Fruit fly (Drosophila melanogaster): ENCODE measurements around the gene CG42371.

The CG42371 gene

DNA sequence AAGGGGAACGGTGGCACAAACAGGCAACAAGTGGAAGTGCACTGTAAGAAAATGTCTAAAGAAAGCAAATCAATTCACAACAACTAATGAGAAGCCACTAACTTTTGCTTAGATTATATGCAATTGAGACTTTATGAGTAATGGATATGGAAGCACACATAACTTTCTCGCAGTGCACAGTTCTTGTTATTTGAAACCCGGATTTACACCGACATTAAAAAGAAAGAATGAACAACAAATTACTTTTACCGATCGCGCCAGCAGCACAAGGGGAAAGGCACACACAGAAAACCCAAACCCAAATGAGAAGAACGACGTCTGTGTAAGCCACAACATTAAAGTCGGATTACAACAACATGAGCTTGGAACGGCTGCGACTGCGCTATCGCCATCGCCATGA lies 27.9 kb downstream of the CG42371 start (continued):
- TF ChIP-seq so (GFP tag; IDR thresholded peaks at IDR 0.05) (no peak), CG3065 (GFP tag; optimal IDR thresholded peaks at IDR 0.05) (peak; percentile 62), schlank (tag; optimal IDR thresholded peaks at IDR 0.05) (no peak), hb (GFP tag; IDR thresholded peaks at IDR 0.05; ENCODE audit: partially characterized antibody) (no peak), CG9215 (GFP tag; IDR thresholded peaks at IDR 0.05) (no peak), HmgD (GFP tag; optimal IDR thresholded peaks at IDR 0.05) (no peak), Six4 (GFP tag; optimal IDR thresholded peaks at IDR 0.05) (peak; percentile 79), Ets65A (GFP tag) (peak; percentile 93), CG11093 (GFP tag; IDR thresholded peaks at IDR 0.05) (0 out of 3 replicates have a peak, but pooled peaks have one; percentile 39), CG4282 (GFP tag; optimal IDR thresholded peaks at IDR 0.05) (peak; percentile 31), Aef1 (GFP tag; IDR thresholded peaks at IDR 0.05) (no peak), CG8765 (GFP tag; IDR thresholded peaks at IDR 0.05) (peak; percentile 47; the same call in 1 of the 2 replicates), yki (optimal IDR thresholded peaks at IDR 0.05) (no peak), MBD-R2 (GFP tag; IDR thresholded peaks at IDR 0.05) (no peak), CG17912 (GFP tag; optimal IDR thresholded peaks at IDR 0.05) (no peak), trh (GFP tag; optimal IDR thresholded peaks at IDR 0.05) (no peak), Xrp1 (GFP tag; IDR thresholded peaks at IDR 0.05) (peak; percentile 90), mld (GFP tag; IDR thresholded peaks at IDR 0.05; ENCODE audit: partially characterized antibody) (no peak), Myb (GFP tag; optimal IDR thresholded peaks at IDR 0.05) (no peak), al (GFP tag; IDR thresholded peaks at IDR 0.05) (no peak), Hr39 (optimal IDR thresholded peaks at IDR 0.05) (no peak), CkIIα-i1 (GFP tag; IDR thresholded peaks at IDR 0.05) (no peak), Nf-YA (GFP tag; IDR thresholded peaks at IDR 0.05) (0 out of 2 replicates have a peak, but pooled peaks have one; percentile 58), NC2β (GFP tag; optimal IDR thresholded peaks at IDR 0.05) (peak; percentile 81), eyg (GFP tag; optimal IDR thresholded peaks at IDR 0.05) (no peak), eve (GFP tag; optimal IDR thresholded peaks at IDR 0.05) (no peak), lbe (GFP tag; optimal IDR thresholded peaks at IDR 0.05) (peak; percentile 6), Eip74EF (GFP tag; optimal IDR thresholded peaks at IDR 0.05) (peak in 1 of 2 experiments; percentile 25), nmo (GFP tag; optimal IDR thresholded peaks at IDR 0.05) (peak; percentile 80), Taf1 (GFP tag; IDR thresholded peaks at IDR 0.05) (no peak), vnd (GFP tag; IDR thresholded peaks at IDR 0.05; ENCODE audit: partially characterized antibody) (no peak), ap (GFP tag; IDR thresholded peaks at IDR 0.05) (no peak), CG9932 (GFP tag; IDR thresholded peaks at IDR 0.05) (no peak), CG3281 (GFP tag; optimal IDR thresholded peaks at IDR 0.05) (no peak), sug (tag; optimal IDR thresholded peaks at IDR 0.05) (no peak), prd (optimal IDR thresholded peaks at IDR 0.05) (no peak), prd (GFP tag; IDR thresholded peaks at IDR 0.05) (peak; percentile 82), CG2129 (GFP tag; IDR thresholded peaks at IDR 0.05; ENCODE audit: partially characterized antibody) (no peak), CG7745 (tag; optimal IDR thresholded peaks at IDR 0.05) (no peak), shn (GFP tag; optimal IDR thresholded peaks at IDR 0.05) (peak; percentile 52), CG6791 (GFP tag; IDR thresholded peaks at IDR 0.05; ENCODE audit: partially characterized antibody) (no peak), nau (GFP tag; optimal IDR thresholded peaks at IDR 0.05) (no peak), CG8290 (GFP tag; optimal IDR thresholded peaks at IDR 0.05) (peak; percentile 67), CG8290 (tag; optimal IDR thresholded peaks at IDR 0.05) (no peak), CG10321 (GFP tag; IDR thresholded peaks at IDR 0.05) (no peak), sc (optimal IDR thresholded peaks at IDR 0.05) (no peak), sc (GFP tag; optimal IDR thresholded peaks at IDR 0.05) (peak; percentile 72), wdn (GFP tag; IDR thresholded peaks at IDR 0.05) (no peak), pros (GFP tag; optimal IDR thresholded peaks at IDR 0.05) (no peak), esg (GFP tag; conservative IDR thresholded peaks at IDR 0.05) (peak; percentile 40; the same call in 1 of the 2 replicates), CG12219 (GFP tag; optimal IDR thresholded peaks at IDR 0.05) (peak; percentile 44), unpg (GFP tag; optimal IDR thresholded peaks at IDR 0.05) (peak; percentile 73), CG6813 (GFP tag; optimal IDR thresholded peaks at IDR 0.05) (peak; percentile 35)

Data from whole organism, embryonic.